Fruit fly (Drosophila melanogaster): Measurements from ENCODE around the gene btsz.

The btsz gene

dm6 chr3R:14903837-14904431, 28.6 kb upstream of the btsz start, which contains the start of gene VhaPPA1-1 (continued):
- no peak for TF ChIP-seq Gug (GFP tag; IDR thresholded peaks at IDR 0.05)
- TF ChIP-seq CG9139 (GFP tag; optimal IDR thresholded peaks at IDR 0.05): no peak
- TF ChIP-seq Ets96B (tag; optimal IDR thresholded peaks at IDR 0.05): no peak
- TF ChIP-seq CG10631 (GFP tag; optimal IDR thresholded peaks at IDR 0.05): no peak
- no peak for TF ChIP-seq Met (GFP tag; optimal IDR thresholded peaks at IDR 0.05)
- no peak for TF ChIP-seq spab (GFP tag; optimal IDR thresholded peaks at IDR 0.05)
- TF ChIP-seq Sox102F (GFP tag; optimal IDR thresholded peaks at IDR 0.05): no peak
- no peak for TF ChIP-seq CG4318 (GFP tag; optimal IDR thresholded peaks at IDR 0.05)
- TF ChIP-seq Eip75B (GFP tag; optimal IDR thresholded peaks at IDR 0.05): peak; percentile 12
- TF ChIP-seq Hr4 (GFP tag; optimal IDR thresholded peaks at IDR 0.05): no peak
- TF ChIP-seq dac (GFP tag; optimal IDR thresholded peaks at IDR 0.05): no peak
- no peak for TF ChIP-seq CG6163 (GFP tag; IDR thresholded peaks at IDR 0.05)
- TF ChIP-seq acj6 (GFP tag; optimal IDR thresholded peaks at IDR 0.05): no peak
- no peak for TF ChIP-seq Hr39 (GFP tag; optimal IDR thresholded peaks at IDR 0.05)
- TF ChIP-seq CG11902 (GFP tag; optimal IDR thresholded peaks at IDR 0.05): no peak
- no peak for TF ChIP-seq achi (GFP tag; optimal IDR thresholded peaks at IDR 0.05)
- TF ChIP-seq CG34406 (GFP tag; optimal IDR thresholded peaks at IDR 0.05): no peak
- TF ChIP-seq salr (GFP tag; optimal IDR thresholded peaks at IDR 0.05): no peak
- TF ChIP-seq CG3919 (GFP tag; optimal IDR thresholded peaks at IDR 0.05): no peak
- no peak for TF ChIP-seq pdm3 (GFP tag; optimal IDR thresholded peaks at IDR 0.05)
- no peak for TF ChIP-seq CG16779 (tag; optimal IDR thresholded peaks at IDR 0.05)
- TF ChIP-seq esn (GFP tag; optimal IDR thresholded peaks at IDR 0.05): peak; percentile 8
- TF ChIP-seq CG11294 (GFP tag; IDR thresholded peaks at IDR 0.05): no peak
- no peak for TF ChIP-seq CG7368 (GFP tag; optimal IDR thresholded peaks at IDR 0.05)
- no peak for TF ChIP-seq CG6854 (GFP tag; optimal IDR thresholded peaks at IDR 0.05)
- no peak for TF ChIP-seq CG6792 (GFP tag; optimal IDR thresholded peaks at IDR 0.05)
- no peak for TF ChIP-seq Ets21C (GFP tag; optimal IDR thresholded peaks at IDR 0.05)
- no peak for TF ChIP-seq OdsH (GFP tag; optimal IDR thresholded peaks at IDR 0.05)
- TF ChIP-seq fd85E (GFP tag; optimal IDR thresholded peaks at IDR 0.05): no peak
- TF ChIP-seq svp (GFP tag): peak; percentile 68
- TF ChIP-seq CG8632 (GFP tag; optimal IDR thresholded peaks at IDR 0.05): no peak

- TF ChIP-seq net (GFP tag; optimal IDR thresholded peaks at IDR 0.05) (no peak), CG11902 (GFP tag; optimal IDR thresholded peaks at IDR 0.05) (no peak), CG9139 (GFP tag; optimal IDR thresholded peaks at IDR 0.05) (no peak), Blimp-1 (GFP tag; optimal IDR thresholded peaks at IDR 0.05) (peak; percentile 61), svp (GFP tag) (peak; percentile 34), cyc (GFP tag; optimal IDR thresholded peaks at IDR 0.05) (peak; percentile 11), CG15336 (GFP tag; IDR thresholded peaks at IDR 0.05) (no peak), topi (GFP tag; optimal IDR thresholded peaks at IDR 0.05) (no peak), Eip93F (GFP tag; optimal IDR thresholded peaks at IDR 0.05) (no peak), fd59A (GFP tag; optimal IDR thresholded peaks at IDR 0.05) (no peak), CG6276 (GFP tag; optimal IDR thresholded peaks at IDR 0.05) (no peak), Sox14 (GFP tag; optimal IDR thresholded peaks at IDR 0.05) (peak; percentile 19), spab (GFP tag; optimal IDR thresholded peaks at IDR 0.05) (no peak), Ets96B (tag; optimal IDR thresholded peaks at IDR 0.05) (no peak), pdm3 (GFP tag; optimal IDR thresholded peaks at IDR 0.05) (no peak), CG6854 (GFP tag; optimal IDR thresholded peaks at IDR 0.05) (peak; percentile 5), Eip75B (GFP tag; optimal IDR thresholded peaks at IDR 0.05) (no peak), Eip78C (GFP tag) (peak; percentile 58), CG8632 (GFP tag; optimal IDR thresholded peaks at IDR 0.05) (no peak), CG4318 (GFP tag; optimal IDR thresholded peaks at IDR 0.05) (no peak), CG6792 (GFP tag; optimal IDR thresholded peaks at IDR 0.05) (no peak), CG6808 (GFP tag; optimal IDR thresholded peaks at IDR 0.05) (no peak), Smox (GFP tag; optimal IDR thresholded peaks at IDR 0.05) (no peak), Hr39 (GFP tag; optimal IDR thresholded peaks at IDR 0.05) (no peak), Sox15 (GFP tag; optimal IDR thresholded peaks at IDR 0.05) (no peak), ss (GFP tag; optimal IDR thresholded peaks at IDR 0.05) (no peak), fkh (GFP tag; optimal IDR thresholded peaks at IDR 0.05) (no peak), acj6 (GFP tag; optimal IDR thresholded peaks at IDR 0.05) (no peak), fd85E (GFP tag; optimal IDR thresholded peaks at IDR 0.05) (no peak), achi (GFP tag; optimal IDR thresholded peaks at IDR 0.05) (peak; percentile 98), dsx (GFP tag; optimal IDR thresholded peaks at IDR 0.05; ENCODE audit: poor library complexity, severe bottlenecking) (no peak)
Measured at dm6 chr3R:14901408-14902352, 26.4 kb upstream of the btsz start, which contains the start of gene RpS5b. Gene RpS5b (minus strand): TSS chr3R:14901563.

Measured in whole organism, prepupa.